Fruit fly (Drosophila melanogaster): ENCODE data around the gene CG42674.

CG42674 gene

DNA sequence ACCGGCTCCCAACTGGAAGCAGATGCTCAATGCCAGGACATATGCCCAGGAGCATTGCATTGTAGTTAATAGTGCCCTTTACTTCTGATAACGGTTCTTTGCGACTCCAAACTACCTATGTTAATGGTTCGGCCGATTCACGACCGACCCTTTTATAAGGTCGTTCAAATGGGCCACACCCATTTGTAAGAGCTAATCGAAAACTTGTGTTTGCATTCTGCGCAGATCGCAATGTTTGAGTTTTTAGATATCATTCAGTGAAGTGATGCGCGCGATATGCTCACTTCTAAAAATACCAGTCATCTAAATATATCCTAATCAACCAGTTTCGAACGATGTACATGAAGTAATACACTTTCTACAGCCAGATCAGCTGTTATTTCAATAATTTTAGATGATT lies 3.4 kb upstream of the CG42674 start, which contains the start of gene obst-F:
Gene obst-F (minus strand): TSS at position 101 of the 400 bp plus-strand sequence.
- TF ChIP-seq CG16779 (tag; optimal IDR thresholded peaks at IDR 0.05), result no peak

dm6 chr3L:20199569-20200247 lies 1.6 kb upstream of the CG42674 start, which contains the start of gene CG42833:
CG42833 (plus strand) TSS chr3L:20200093.
- no peak for TF ChIP-seq Gug (GFP tag; IDR thresholded peaks at IDR 0.05)
- no peak for TF ChIP-seq CG6808 (GFP tag; optimal IDR thresholded peaks at IDR 0.05)
- no peak for TF ChIP-seq CG11902 (GFP tag; optimal IDR thresholded peaks at IDR 0.05)
- TF ChIP-seq ss (GFP tag; optimal IDR thresholded peaks at IDR 0.05), result no peak
- no peak for TF ChIP-seq CG6854 (GFP tag; optimal IDR thresholded peaks at IDR 0.05)
- TF ChIP-seq dac (GFP tag; optimal IDR thresholded peaks at IDR 0.05), result no peak
- TF ChIP-seq dsx (GFP tag; optimal IDR thresholded peaks at IDR 0.05; ENCODE audit: poor library complexity, severe bottlenecking), result no peak
- no peak for TF ChIP-seq salr (GFP tag; optimal IDR thresholded peaks at IDR 0.05)
- no peak for TF ChIP-seq CG31627 (GFP tag; optimal IDR thresholded peaks at IDR 0.05)

dm6 chr3L:20197698-20198097 lies 419 bp downstream of the CG42674 start:
- TF ChIP-seq acj6 (GFP tag; optimal IDR thresholded peaks at IDR 0.05) (no peak), CG31627 (GFP tag; optimal IDR thresholded peaks at IDR 0.05) (no peak), vri (GFP tag; optimal IDR thresholded peaks at IDR 0.05) (peak; percentile 43), CG6163 (GFP tag; IDR thresholded peaks at IDR 0.05) (no peak), Eip93F (GFP tag; optimal IDR thresholded peaks at IDR 0.05) (peak; percentile 20), CG3919 (GFP tag; optimal IDR thresholded peaks at IDR 0.05) (no peak), Smox (GFP tag; optimal IDR thresholded peaks at IDR 0.05) (no peak), CG16779 (tag; optimal IDR thresholded peaks at IDR 0.05) (no peak), spab (GFP tag; optimal IDR thresholded peaks at IDR 0.05) (no peak), Hr38 (GFP tag; optimal IDR thresholded peaks at IDR 0.05) (no peak), CG6792 (GFP tag; optimal IDR thresholded peaks at IDR 0.05) (no peak), CG3032 (tag; optimal IDR thresholded peaks at IDR 0.05) (no peak), CG32006 (GFP tag; optimal IDR thresholded peaks at IDR 0.05) (no peak), Blimp-1 (GFP tag; optimal IDR thresholded peaks at IDR 0.05) (no peak), CG7368 (GFP tag; optimal IDR thresholded peaks at IDR 0.05) (no peak), achi (GFP tag; optimal IDR thresholded peaks at IDR 0.05) (no peak), fkh (GFP tag; optimal IDR thresholded peaks at IDR 0.05) (peak; percentile 12), CG6854 (GFP tag; optimal IDR thresholded peaks at IDR 0.05) (no peak), Ets96B (tag; optimal IDR thresholded peaks at IDR 0.05) (no peak), dsx (GFP tag; optimal IDR thresholded peaks at IDR 0.05; ENCODE audit: poor library complexity, severe bottlenecking) (no peak), Eip78C (GFP tag) (no peak)

DNA sequence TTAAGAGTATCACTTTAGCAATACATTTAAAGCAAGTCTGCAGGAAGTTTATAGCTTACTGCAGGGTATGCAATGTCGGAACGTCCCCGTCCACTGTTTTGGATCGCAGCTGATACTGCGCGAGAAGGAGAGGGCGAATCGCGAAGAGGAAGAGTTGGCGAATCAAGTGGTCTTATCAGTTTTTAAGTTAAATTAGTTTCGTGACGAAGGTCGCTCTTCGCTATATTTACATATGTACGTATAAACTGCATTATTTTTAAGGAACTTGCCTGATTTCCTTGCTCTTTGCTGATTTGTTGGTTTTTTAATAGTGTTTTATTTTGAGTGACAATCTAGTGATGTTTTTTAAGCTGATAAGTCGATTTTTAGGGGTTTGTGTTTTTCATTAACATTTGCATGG lies 904 bp downstream of the CG42674 start:
- no peak for TF ChIP-seq Blimp-1 (GFP tag; optimal IDR thresholded peaks at IDR 0.05)
- TF ChIP-seq CG8632 (GFP tag; optimal IDR thresholded peaks at IDR 0.05), result no peak
- no peak for TF ChIP-seq CG3919 (GFP tag; optimal IDR thresholded peaks at IDR 0.05)
- no peak for TF ChIP-seq CG6808 (GFP tag; optimal IDR thresholded peaks at IDR 0.05)
- no peak for TF ChIP-seq Sox14 (GFP tag; optimal IDR thresholded peaks at IDR 0.05)
- TF ChIP-seq Hr39 (GFP tag; optimal IDR thresholded peaks at IDR 0.05), result peak; percentile 19
- TF ChIP-seq CG32006 (GFP tag; optimal IDR thresholded peaks at IDR 0.05), result no peak

DNA sequence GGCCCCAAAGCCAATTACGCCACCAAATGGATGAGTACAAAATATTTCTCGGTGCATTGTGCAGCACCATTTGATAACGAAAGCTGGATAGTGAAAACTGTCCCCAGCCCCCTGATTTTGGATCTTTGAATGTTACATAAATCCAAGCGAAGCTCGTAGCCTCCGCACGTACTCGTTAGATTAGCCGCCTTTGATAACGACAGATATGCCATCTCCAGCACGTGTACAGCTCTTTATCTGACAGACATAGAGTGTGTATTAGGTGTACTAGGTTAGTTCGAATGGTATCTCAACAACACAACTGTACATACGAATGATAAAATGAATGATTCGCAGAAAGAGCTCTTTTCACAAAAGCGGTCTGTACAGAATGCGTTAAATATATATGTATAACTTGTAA lies 1.8 kb downstream of the CG42674 start:
- TF ChIP-seq Eip93F (GFP tag; optimal IDR thresholded peaks at IDR 0.05) (no peak), eg (GFP tag; IDR thresholded peaks at IDR 0.05) (no peak), CG6276 (GFP tag; optimal IDR thresholded peaks at IDR 0.05) (no peak), CG8632 (GFP tag; optimal IDR thresholded peaks at IDR 0.05) (no peak), CG3032 (tag; optimal IDR thresholded peaks at IDR 0.05) (no peak), CG8319 (GFP tag; optimal IDR thresholded peaks at IDR 0.05) (no peak), dsx (GFP tag; optimal IDR thresholded peaks at IDR 0.05; ENCODE audit: poor library complexity, severe bottlenecking) (no peak), lz (GFP tag; optimal IDR thresholded peaks at IDR 0.05) (no peak), CG7368 (GFP tag; optimal IDR thresholded peaks at IDR 0.05) (no peak)

Data from whole organism, prepupa.